Fruit fly (Drosophila melanogaster) S2 (cell line): Measurements from ENCODE around the gene ND-B14.5A.

Source experiments
- CG8478 ChIP-seq: fragments of >200 bp; optimal IDR thresholded peaks from 2 replicates; lab custom pipeline; 2018
- CTCF ChIP-seq, 2 experiments: fragments of >200 bp; optimal IDR thresholded peaks; 2 replicates each; lab custom pipeline; 2018

ND-B14.5A gene

DNA sequence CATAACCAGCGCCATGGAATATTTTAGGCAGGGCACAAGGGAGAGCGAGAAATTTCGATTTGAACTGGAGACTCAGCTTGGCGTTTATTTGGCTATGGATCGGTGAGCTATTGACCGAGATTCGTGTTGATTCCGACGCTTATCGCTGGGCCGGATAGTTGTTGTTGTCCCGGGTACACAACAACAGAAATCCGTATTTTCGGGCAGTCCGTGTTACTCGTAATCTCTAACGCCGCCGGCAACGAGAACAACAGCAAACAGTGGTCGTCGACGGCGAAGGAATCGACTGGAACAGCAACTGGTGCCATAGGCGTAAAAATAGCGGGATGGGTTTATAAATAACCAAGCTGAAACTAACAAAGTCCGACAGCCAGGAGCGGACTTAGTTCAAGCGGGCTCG, 19.6 kb downstream of the ND-B14.5A start:
- no peak for TF ChIP-seq CTCF (optimal IDR thresholded peaks at IDR 0.05; lab: Kevin White, UChicago)
- no peak for TF ChIP-seq CG8478

- TF ChIP-seq CG8478 = no peak
Measured at dm6 chrX:2193158-2193557, 20.8 kb downstream of the ND-B14.5A start.

- TF ChIP-seq CG8478 = no peak
- TF ChIP-seq CTCF (optimal IDR thresholded peaks at IDR 0.05; lab: Kevin White, UChicago) = no peak
Measured at dm6 chrX:2193809-2194207, 21.5 kb downstream of the ND-B14.5A start, which contains the start of gene CG14053. Gene CG14053, minus strand, starts transcription at chrX:2193909.

dm6 chrX:2194208-2195094, 22.1 kb downstream of the ND-B14.5A start:
- TF ChIP-seq CG8478 = no peak
- TF ChIP-seq CTCF (optimal IDR thresholded peaks at IDR 0.05; lab: Kevin White, UChicago) = no peak

DNA sequence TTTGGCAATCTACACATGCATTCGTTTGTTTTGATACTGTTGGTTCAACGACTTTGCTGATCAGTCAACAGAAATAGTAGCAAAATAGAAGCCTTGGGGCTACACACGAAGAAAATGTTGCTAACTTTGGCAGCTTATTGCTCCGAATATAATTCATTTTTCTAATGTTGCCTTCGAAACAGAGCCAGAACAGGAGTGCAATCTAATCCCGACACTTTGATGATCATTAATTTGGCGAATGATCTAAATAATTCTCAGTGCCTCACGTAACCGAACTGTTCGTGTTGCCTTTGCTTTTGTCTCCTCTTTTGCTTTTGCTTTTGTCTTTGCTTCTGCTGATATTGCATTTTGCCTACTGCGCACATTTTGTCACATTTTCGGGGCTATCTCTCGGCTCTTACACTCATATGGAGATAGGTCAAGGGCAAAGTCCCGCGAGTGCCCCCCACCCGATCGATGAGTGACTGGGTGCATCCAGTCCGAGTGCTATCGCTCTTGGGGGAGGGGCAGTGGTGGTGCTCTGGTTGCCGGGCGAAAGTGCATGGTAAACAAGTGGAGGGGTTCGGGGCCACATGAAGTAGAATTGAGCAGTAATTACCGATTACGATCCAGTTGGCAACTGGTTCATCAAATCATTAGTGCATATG, 23.9 kb downstream of the ND-B14.5A start:
- no peak for TF ChIP-seq CG8478
- no peak for TF ChIP-seq CTCF (optimal IDR thresholded peaks at IDR 0.05; lab: Kevin White, UChicago)

DNA sequence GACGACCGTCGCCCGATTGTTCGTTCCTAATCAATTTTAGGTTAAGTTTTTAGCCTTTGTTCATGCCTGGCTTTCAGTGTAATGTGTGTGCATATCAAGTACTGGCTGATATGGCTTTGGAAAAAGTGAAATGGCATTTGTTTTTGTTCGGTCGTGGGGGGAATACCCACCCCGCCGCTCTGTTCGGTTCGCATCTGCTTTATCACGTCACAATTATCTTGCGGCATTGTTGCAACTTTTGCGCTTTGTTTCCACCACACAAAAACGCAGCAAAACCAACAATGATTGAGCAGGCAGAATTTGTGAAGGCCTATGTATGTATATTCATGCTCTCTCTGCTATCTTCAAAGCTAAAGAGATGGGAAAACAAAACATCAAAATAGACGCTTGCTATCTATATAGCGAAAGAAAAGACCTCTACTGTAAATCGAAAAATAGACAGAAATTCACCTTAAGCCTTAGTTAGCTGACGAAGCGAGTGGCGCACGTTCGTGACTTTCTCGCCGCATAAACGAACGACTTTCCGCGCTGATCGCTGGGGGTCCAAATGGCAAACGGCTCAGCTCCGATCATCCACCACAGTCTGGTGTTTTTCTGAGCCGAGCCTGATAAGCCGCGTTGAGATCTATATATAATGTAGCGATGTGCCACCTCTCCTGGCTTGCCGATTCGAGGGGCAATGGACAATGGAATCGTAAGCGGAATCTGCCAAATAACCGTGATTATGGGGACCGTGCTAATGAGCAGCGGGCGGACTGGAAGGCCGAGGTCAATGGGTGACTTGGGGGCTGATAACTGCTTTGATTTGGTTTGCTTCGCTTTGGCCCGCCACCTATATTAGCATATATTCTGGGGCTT, 25.3 kb downstream of the ND-B14.5A start:
- TF ChIP-seq CG8478 (no peak), CTCF (optimal IDR thresholded peaks at IDR 0.05; lab: Kevin White, UChicago) (no peak)

- no peak for TF ChIP-seq CTCF (optimal IDR thresholded peaks at IDR 0.05; lab: Kevin White, UChicago)
- no peak for TF ChIP-seq CG8478
Measured at dm6 chrX:2198272-2198571, 25.9 kb downstream of the ND-B14.5A start.

dm6 chrX:2199303-2199702, 27.0 kb downstream of the ND-B14.5A start:
- TF ChIP-seq CG8478 (no peak), CTCF (optimal IDR thresholded peaks at IDR 0.05; lab: Kevin White, UChicago) (no peak)

- no peak for TF ChIP-seq CG8478
- no peak for TF ChIP-seq CTCF (optimal IDR thresholded peaks at IDR 0.05; lab: Kevin White, UChicago)
Measured at dm6 chrX:2203766-2204165, 31.4 kb downstream of the ND-B14.5A start, which contains the start of gene FarO. Gene FarO, minus strand, starts transcription at chrX:2203866.

dm6 chrX:2208641-2209241, 36.4 kb downstream of the ND-B14.5A start:
- no peak for TF ChIP-seq CG8478
- no peak for TF ChIP-seq CTCF (optimal IDR thresholded peaks at IDR 0.05; lab: Kevin White, UChicago)

DNA sequence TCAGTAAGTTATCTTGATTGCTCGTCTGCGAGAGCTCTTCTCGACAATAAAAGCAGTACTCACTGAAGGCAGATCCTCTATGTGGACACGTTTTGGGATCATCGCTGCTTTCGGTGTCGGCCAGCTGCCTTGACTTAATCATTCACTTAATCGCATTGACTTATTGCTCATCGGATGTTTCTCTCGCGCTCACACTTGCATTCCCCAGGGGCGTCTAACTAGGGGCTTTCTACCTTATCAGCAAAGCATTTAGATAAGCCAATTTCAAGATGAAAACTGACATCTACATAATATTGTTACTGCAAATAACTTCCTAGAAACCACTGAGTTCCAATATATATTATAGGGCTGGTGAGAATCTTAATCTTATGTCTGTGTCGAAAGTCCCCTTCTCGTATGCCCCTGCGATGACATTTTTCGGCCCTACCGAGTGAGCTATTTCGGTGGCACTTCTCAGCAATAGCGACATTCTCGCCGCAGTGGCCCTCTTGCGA, 40.0 kb downstream of the ND-B14.5A start:
- no peak for TF ChIP-seq CTCF (optimal IDR thresholded peaks at IDR 0.05; lab: Kevin White, UChicago)
- TF ChIP-seq CG8478 = no peak

DNA sequence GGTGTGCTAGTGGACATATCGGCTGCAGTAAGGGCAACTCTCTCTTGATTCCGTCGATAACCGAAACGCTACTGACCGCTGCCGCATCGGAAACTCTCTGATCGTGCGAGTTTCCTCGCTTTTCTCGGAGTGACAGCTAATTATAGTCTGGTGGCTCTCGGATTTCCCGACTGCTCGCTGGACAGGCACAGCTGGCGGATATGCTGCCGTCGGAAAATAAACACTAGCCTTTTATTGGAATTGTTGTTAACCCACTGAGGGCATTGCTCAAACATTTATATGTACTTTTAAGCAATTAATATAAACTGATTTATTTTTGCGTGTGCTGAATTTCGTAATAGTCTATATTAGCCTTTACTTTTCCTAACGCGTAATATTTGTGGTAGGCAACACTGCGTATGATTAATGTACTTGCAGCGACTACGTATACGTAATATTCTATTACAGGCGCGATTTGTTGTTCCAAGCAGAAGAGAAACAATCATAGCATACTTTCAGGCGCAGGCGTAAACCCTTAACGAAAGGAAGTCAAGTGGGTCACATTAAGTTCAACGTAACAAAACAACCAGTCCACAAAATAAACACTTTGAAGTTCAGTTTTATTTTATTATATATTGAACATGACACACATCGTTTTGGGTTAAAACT, 41.6 kb downstream of the ND-B14.5A start, which contains the start of gene SmydA-8:
SmydA-8 (minus strand) TSS at position 51 of the 648 bp plus-strand sequence.
- TF ChIP-seq CG8478 = no peak
- no peak for TF ChIP-seq CTCF (optimal IDR thresholded peaks at IDR 0.05; lab: Kevin White, UChicago)

DNA sequence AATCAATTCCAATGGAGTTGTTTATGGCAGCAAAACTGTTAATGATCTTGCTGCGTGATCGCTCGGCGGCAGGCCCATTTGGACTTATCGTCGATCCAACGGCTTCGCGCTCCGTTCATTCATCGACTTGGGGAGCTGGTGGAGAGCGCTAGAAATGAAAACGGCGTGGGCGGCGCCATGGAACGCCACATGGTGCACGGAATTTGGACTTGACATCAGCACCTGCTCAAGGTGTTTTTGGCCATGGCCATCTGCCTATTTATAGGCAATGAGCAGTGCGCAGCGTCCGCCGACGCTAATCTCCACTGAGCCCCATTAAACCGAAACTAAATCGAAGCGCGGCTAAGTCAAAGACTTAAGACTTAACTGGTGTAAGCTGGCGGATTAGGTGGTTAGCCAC, 46.1 kb downstream of the ND-B14.5A start:
- TF ChIP-seq CTCF (optimal IDR thresholded peaks at IDR 0.05; lab: Kevin White, UChicago) = no peak
- TF ChIP-seq CG8478 = no peak

DNA sequence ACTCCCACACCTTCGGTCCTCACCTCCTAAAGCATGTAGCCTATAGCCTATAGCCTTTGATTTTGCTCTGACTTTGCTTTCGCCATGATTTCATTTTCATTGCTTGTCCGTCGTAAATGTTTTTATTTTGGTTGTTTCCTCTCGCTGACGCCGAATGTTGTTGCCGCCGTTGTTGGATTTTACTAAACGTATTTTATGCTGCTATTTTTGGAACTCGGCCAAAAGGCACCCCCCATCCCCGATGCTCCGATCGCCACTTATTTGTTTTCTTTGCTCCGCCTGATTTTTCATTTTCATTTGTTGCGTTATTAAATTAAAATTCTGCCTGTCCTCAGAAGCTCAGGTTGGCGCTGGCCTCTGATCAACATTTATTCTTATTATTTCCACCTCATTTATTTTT, 46.9 kb downstream of the ND-B14.5A start:
- TF ChIP-seq CTCF (optimal IDR thresholded peaks at IDR 0.05; lab: Kevin White, UChicago) (no peak), CG8478 (no peak)
